Worm (Caenorhabditis elegans) whole organism, midembryonic: ENCODE data around the gene F54D12.7.

Source experiments
- T22C8.4 ChIP-seq: fragments of 200-800 bp; sonication (Bioruptor generic); IDR thresholded peaks from 2 replicates; pipeline ENCODE4 v1.3.6; 2022; ENCODE audit warnings: missing genetic modification characterization, missing compliant biosample characterization
- cog-1 ChIP-seq: sonication (generic microtip); optimal IDR thresholded peaks from 2 replicates; lab custom pipeline; 2016; ENCODE audit warnings: missing genetic modification characterization, missing compliant biosample characterization
- flt-1 ChIP-seq: fragments of 200-800 bp; sonication (Bioruptor generic); IDR thresholded peaks from 2 replicates; pipeline ENCODE4 v1.3.6; 2022; ENCODE audit warnings: missing genetic modification characterization, missing compliant biosample characterization
- klf-2 ChIP-seq: fragments of 200-800 bp; sonication (Bioruptor generic); conservative IDR thresholded peaks from 2 replicates; pipeline ENCODE4 v1.3.6; 2022; ENCODE audit warnings: missing genetic modification reagents, missing genetic modification characterization, missing compliant biosample characterization
- med-1 ChIP-seq: sonication (generic microtip); optimal IDR thresholded peaks from 2 replicates; lab custom pipeline; 2017; ENCODE audit warnings: missing genetic modification characterization, mild to moderate bottlenecking, missing compliant biosample characterization, antibody characterized with exemption, missing genetic modification reagents; ENCODE audit not compliant: insufficient read depth
- ref-1 ChIP-seq: fragments of 200-800 bp; sonication (Bioruptor generic); conservative IDR thresholded peaks from 2 replicates; pipeline ENCODE4 v1.3.6; 2022; ENCODE audit warnings: missing genetic modification reagents, missing genetic modification characterization, missing compliant biosample characterization
- tab-1 ChIP-seq: fragments of 200-800 bp; sonication (Bioruptor generic); IDR thresholded peaks from 2 replicates; pipeline ENCODE4 v1.3.6; 2022; ENCODE audit warnings: missing genetic modification characterization, missing compliant biosample characterization
- ztf-23 ChIP-seq: fragments of 200-800 bp; sonication (Bioruptor generic); IDR thresholded peaks from 2 replicates; pipeline ENCODE4 v1.3.6; 2022; ENCODE audit warnings: missing genetic modification reagents, missing genetic modification characterization, missing compliant biosample characterization
- ztf-29 ChIP-seq: fragments of 200-800 bp; sonication (Bioruptor generic); IDR thresholded peaks from 2 replicates; pipeline ENCODE4 v1.3.6; 2022; ENCODE audit warnings: missing genetic modification reagents, missing genetic modification characterization, missing compliant biosample characterization

Gene F54D12.7

ce11 chrII:1400105-1400504, 14.9 kb upstream of the F54D12.7 start, which contains the start of gene F54D12.1:
Gene F54D12.1 (plus strand): TSS chrII:1400405.
- TF ChIP-seq ztf-23 (GFP tag; lab: Robert Waterston, UW) (no peak), ztf-29 (GFP tag; lab: Robert Waterston, UW) (no peak), cog-1 (tag; lab: Kevin White, UChicago) (no peak), ref-1 (no peak), tab-1 (no peak), klf-2 (GFP tag; lab: Robert Waterston, UW) (no peak), T22C8.4 (GFP tag; lab: Robert Waterston, UW) (no peak), flt-1 (GFP tag; lab: Robert Waterston, UW) (no peak), med-1 (no peak)

DNA sequence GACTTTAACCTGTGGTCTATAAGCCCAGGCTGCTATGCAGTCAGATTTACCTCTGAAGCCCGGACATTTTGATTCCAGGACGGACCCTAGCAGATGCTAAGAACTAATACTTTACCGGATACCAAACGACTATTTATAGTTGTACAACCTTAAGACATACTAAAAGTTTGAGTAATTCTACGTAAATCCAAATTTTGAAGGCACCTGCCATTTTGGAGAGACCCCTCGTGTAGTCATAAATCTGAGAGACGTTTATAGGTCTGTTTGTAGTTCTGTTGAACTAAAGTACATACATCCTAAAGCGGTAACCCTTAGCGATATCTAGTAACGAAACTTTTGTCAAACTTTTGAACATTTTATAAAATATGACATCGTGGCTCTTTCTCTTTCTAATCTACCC, 13.2 kb upstream of the F54D12.7 start, which contains the start of gene F54D12.2:
Gene F54D12.2, plus strand, starts transcription at position 301 of the 400 bp plus-strand sequence.
- TF ChIP-seq ztf-23 (GFP tag; lab: Robert Waterston, UW): no peak
- TF ChIP-seq ztf-29 (GFP tag; lab: Robert Waterston, UW): no peak
- no peak for TF ChIP-seq T22C8.4 (GFP tag; lab: Robert Waterston, UW)
- no peak for TF ChIP-seq med-1
- no peak for TF ChIP-seq flt-1 (GFP tag; lab: Robert Waterston, UW)
- no peak for TF ChIP-seq cog-1 (tag; lab: Kevin White, UChicago)
- no peak for TF ChIP-seq klf-2 (GFP tag; lab: Robert Waterston, UW)
- TF ChIP-seq ref-1: no peak
- TF ChIP-seq tab-1: no peak

DNA sequence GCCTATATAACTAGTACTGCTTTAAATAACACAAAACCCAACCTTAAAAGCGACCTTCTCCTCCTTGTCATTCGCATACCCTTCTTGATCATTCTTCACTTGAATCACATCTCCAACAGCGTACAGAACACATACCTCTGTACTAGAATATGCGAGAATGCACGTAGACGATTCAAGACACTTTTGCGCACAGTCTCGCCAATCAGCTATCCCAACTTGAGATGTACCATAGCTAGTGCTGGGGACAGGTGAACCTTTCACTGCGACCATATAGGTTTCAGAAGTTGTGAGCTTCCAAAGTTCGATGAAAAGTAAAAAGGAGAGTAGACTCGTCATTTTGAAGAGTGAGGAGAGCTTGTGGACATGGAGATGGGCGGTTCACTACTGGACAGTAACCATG, 12.5 kb upstream of the F54D12.7 start, which contains the start of gene F54D12.8:
Gene F54D12.8, minus strand, starts transcription at position 336 of the 400 bp plus-strand sequence.
- TF ChIP-seq ztf-29 (GFP tag; lab: Robert Waterston, UW) (no peak), ztf-23 (GFP tag; lab: Robert Waterston, UW) (no peak), flt-1 (GFP tag; lab: Robert Waterston, UW) (no peak)

ce11 chrII:1386478-1386877, 1.3 kb upstream of the F54D12.7 start, which contains the start of gene aat-7:
Gene aat-7 (plus strand): TSS chrII:1386870.
- TF ChIP-seq cog-1 (tag; lab: Kevin White, UChicago) (no peak), klf-2 (GFP tag; lab: Robert Waterston, UW) (no peak), ztf-23 (GFP tag; lab: Robert Waterston, UW) (no peak), T22C8.4 (GFP tag; lab: Robert Waterston, UW) (no peak), med-1 (no peak), ref-1 (no peak), flt-1 (GFP tag; lab: Robert Waterston, UW) (no peak), tab-1 (no peak), ztf-29 (GFP tag; lab: Robert Waterston, UW) (no peak)

DNA sequence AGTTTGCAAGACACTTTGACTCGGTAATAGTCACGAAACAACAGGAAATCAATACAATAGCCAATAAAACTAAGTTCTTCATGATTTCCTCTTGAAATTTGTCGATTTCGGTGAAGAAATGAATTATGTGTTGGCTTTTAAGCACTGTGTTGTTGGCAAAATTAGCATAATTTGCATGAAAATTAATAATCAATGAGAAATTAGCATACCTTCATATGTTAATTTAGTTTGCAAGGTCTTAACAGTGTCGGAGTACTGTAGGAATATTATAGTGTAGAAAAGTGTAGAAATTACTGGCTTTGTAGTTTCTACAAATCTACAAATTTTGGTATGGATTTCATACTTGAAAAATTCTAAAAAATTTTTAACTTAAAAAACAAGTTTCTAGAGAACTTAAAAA, 3.6 kb downstream of the F54D12.7 start, which contains the start of gene F54D12.9:
Gene F54D12.9, minus strand, starts transcription at position 101 of the 400 bp plus-strand sequence.
- TF ChIP-seq klf-2 (GFP tag; lab: Robert Waterston, UW): no peak
- TF ChIP-seq ref-1: no peak
- TF ChIP-seq flt-1 (GFP tag; lab: Robert Waterston, UW): no peak
- no peak for TF ChIP-seq ztf-29 (GFP tag; lab: Robert Waterston, UW)
- no peak for TF ChIP-seq cog-1 (tag; lab: Kevin White, UChicago)
- no peak for TF ChIP-seq med-1
- no peak for TF ChIP-seq ztf-23 (GFP tag; lab: Robert Waterston, UW)
- no peak for TF ChIP-seq T22C8.4 (GFP tag; lab: Robert Waterston, UW)
- no peak for TF ChIP-seq tab-1

ce11 chrII:1378259-1378658, 6.9 kb downstream of the F54D12.7 start, which contains the start of gene F54D12.10:
Gene F54D12.10 (minus strand): TSS chrII:1378359.
- TF ChIP-seq cog-1 (tag; lab: Kevin White, UChicago) (no peak), ref-1 (no peak), tab-1 (no peak), flt-1 (GFP tag; lab: Robert Waterston, UW) (no peak), klf-2 (GFP tag; lab: Robert Waterston, UW) (no peak), T22C8.4 (GFP tag; lab: Robert Waterston, UW) (no peak), ztf-23 (GFP tag; lab: Robert Waterston, UW) (no peak), med-1 (no peak), ztf-29 (GFP tag; lab: Robert Waterston, UW) (no peak)

ce11 chrII:1376795-1377194, 8.4 kb downstream of the F54D12.7 start:
- TF ChIP-seq klf-2 (GFP tag; lab: Robert Waterston, UW) (no peak), cog-1 (tag; lab: Kevin White, UChicago) (no peak), ztf-29 (GFP tag; lab: Robert Waterston, UW) (no peak), tab-1 (no peak), ref-1 (no peak), ztf-23 (GFP tag; lab: Robert Waterston, UW) (no peak), flt-1 (GFP tag; lab: Robert Waterston, UW) (no peak), T22C8.4 (GFP tag; lab: Robert Waterston, UW) (no peak), med-1 (no peak)

DNA sequence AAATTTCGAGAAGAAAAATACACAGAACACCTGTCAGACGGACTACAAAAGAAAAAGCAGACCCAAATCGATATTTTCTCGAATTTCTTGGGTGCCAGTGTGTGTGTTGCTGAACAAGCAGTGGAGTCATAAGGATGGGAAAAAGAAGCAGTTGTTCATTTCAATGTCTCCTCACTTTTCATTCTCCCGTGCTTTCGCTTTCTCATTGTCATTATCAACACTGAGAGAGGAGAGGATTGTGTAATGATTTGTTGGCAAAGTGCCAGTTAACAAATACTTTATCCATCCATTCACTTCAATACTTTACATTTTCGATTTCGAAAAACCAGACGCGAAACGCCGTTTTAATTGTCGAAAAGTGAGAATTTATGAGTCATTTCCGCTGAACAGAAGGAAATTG, 9.6 kb downstream of the F54D12.7 start:
- TF ChIP-seq T22C8.4 (GFP tag; lab: Robert Waterston, UW) (no peak), ztf-23 (GFP tag; lab: Robert Waterston, UW) (no peak), klf-2 (GFP tag; lab: Robert Waterston, UW) (no peak), med-1 (no peak), flt-1 (GFP tag; lab: Robert Waterston, UW) (no peak), ztf-29 (GFP tag; lab: Robert Waterston, UW) (no peak), ref-1 (no peak), cog-1 (tag; lab: Kevin White, UChicago) (no peak), tab-1 (no peak)

DNA sequence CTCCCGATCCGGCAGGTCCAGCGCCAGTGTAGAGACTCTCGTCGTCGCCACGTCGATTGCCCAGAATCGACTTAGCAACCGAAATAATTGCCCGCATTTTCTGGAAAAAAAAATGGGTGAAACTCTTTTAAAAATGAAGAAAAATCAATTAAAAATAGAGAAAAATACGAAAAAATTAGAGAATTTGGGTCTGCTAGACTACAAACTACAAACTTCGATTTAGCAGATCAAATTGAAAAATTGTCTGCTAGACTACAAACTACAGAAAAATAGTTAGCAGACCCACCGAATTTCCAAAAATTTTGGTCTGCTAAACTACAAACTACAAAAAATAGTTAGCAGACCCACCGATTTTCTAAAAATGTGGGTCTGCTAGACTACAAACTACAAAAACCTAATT, 10.3 kb downstream of the F54D12.7 start, which contains the start of gene rog-1:
Gene rog-1, minus strand, starts transcription at position 101 of the 400 bp plus-strand sequence.
- TF ChIP-seq ztf-23 (GFP tag; lab: Robert Waterston, UW) (no peak), ztf-29 (GFP tag; lab: Robert Waterston, UW) (no peak), cog-1 (tag; lab: Kevin White, UChicago) (no peak), ref-1 (no peak)

DNA sequence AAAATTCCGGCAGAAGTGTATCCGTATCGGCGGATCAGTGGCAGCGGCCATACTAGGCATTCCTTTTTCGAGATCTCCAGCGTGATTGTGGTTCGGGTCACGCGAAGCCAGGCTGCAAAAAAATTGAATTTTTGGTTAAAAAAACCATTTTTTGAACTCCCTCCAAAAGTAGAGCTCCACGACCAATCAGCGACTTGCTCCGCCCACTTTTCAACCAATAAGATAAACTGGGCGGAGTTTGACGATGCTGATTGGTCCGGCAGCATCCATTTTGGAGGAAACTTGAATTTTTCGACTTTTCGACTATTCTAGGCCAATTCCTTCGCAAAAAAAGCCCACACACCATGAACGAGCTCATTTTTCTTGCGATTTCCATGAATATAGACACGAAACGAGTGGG, 10.7 kb downstream of the F54D12.7 start:
- TF ChIP-seq ztf-29 (GFP tag; lab: Robert Waterston, UW) (no peak), med-1 (no peak)
